Worm (Caenorhabditis elegans) whole organism, L4 larva: Measurements from ENCODE around the gene sphk-1.

Source experiments
- D1046.2 ChIP-seq: fragments of 200-800 bp; sonication (Bioruptor generic); IDR thresholded peaks from 2 replicates; pipeline ENCODE4 v1.3.6; 2022; ENCODE audit warnings: missing genetic modification characterization, missing compliant biosample characterization
- F26F4.8 ChIP-seq: fragments of 200-800 bp; sonication (Bioruptor generic); conservative IDR thresholded peaks from 2 replicates; pipeline ENCODE4 v1.3.6; 2022; ENCODE audit warnings: missing genetic modification characterization, missing compliant biosample characterization
- F37D6.2 ChIP-seq: sonication (generic microtip); optimal IDR thresholded peaks from 2 replicates; lab custom pipeline; 2016; ENCODE audit warnings: mild to moderate bottlenecking, missing genetic modification characterization, missing compliant biosample characterization
- F44E2.7 ChIP-seq: fragments of 200-800 bp; sonication (Bioruptor generic); IDR thresholded peaks from 2 replicates; pipeline ENCODE4 v2.1.2; 2022; ENCODE audit warnings: missing genetic modification characterization, missing compliant biosample characterization
- F49E8.2 ChIP-seq: sonication (generic microtip); optimal IDR thresholded peaks from 2 replicates; lab custom pipeline; 2016; ENCODE audit warnings: missing compliant biosample characterization, mild to moderate bottlenecking, missing genetic modification characterization, borderline replicate concordance
- T20F7.1 ChIP-seq: fragments of 200-800 bp; sonication (Bioruptor generic); optimal IDR thresholded peaks from 2 replicates; lab custom pipeline; 2018; ENCODE audit warnings: mild to moderate bottlenecking, missing genetic modification characterization, missing compliant biosample characterization
- Y105C5A.15 ChIP-seq: fragments of 200-800 bp; sonication (Bioruptor generic); IDR thresholded peaks from 2 replicates; pipeline ENCODE4 v1.3.6; 2022; ENCODE audit warnings: missing genetic modification characterization, missing compliant biosample characterization
- Y48G9A.11 ChIP-seq: fragments of 200-800 bp; sonication (Bioruptor generic); IDR thresholded peaks from 2 replicates; pipeline ENCODE4 v1.3.6; 2022; ENCODE audit warnings: missing genetic modification reagents, missing genetic modification characterization, missing compliant biosample characterization
- ZK337.2 ChIP-seq: fragments of 200-800 bp; sonication (Bioruptor generic); IDR thresholded peaks from 2 replicates; pipeline ENCODE4 v1.3.6; 2022; ENCODE audit warnings: missing genetic modification reagents, missing genetic modification characterization, missing compliant biosample characterization
- ZK546.5 ChIP-seq, 2 experiments: sonication (generic microtip); optimal IDR thresholded peaks; 2 replicates each; lab custom pipeline; 2017; ENCODE audit warnings: missing biosample characterization in 2 of 2, missing genetic modification characterization in 2 of 2
- aha-1 ChIP-seq: fragments of 150-350 bp; peaks from one replicate; lab custom pipeline; 2014; ENCODE audit warnings: missing biosample characterization, missing genetic modification characterization
- aly-2 ChIP-seq: sonication (generic microtip); optimal IDR thresholded peaks from 2 replicates; lab custom pipeline; 2018; ENCODE audit warnings: missing biosample characterization, missing genetic modification characterization
- arid-1 ChIP-seq: fragments of 200-800 bp; sonication (Bioruptor generic); conservative IDR thresholded peaks from 2 replicates; pipeline ENCODE4 v1.3.6; 2022; ENCODE audit warnings: missing genetic modification reagents, missing genetic modification characterization, missing compliant biosample characterization
- attf-4 ChIP-seq: sonication (generic microtip); optimal IDR thresholded peaks from 3 replicates; lab custom pipeline; 2017; ENCODE audit warnings: missing biosample characterization, missing genetic modification characterization
- ceh-28 ChIP-seq: fragments of 150-350 bp; optimal IDR thresholded peaks from 2 replicates; lab custom pipeline; 2014; ENCODE audit warnings: missing biosample characterization, missing genetic modification reagents, missing genetic modification characterization
- cey-2 ChIP-seq: sonication (generic microtip); optimal IDR thresholded peaks from 3 replicates; lab custom pipeline; 2017; ENCODE audit warnings: missing genetic modification characterization, mild to moderate bottlenecking, missing compliant biosample characterization, antibody characterized with exemption, borderline replicate concordance; ENCODE audit not compliant: insufficient read depth
- ctbp-1 ChIP-seq: fragments of 200-800 bp; sonication (Bioruptor generic); IDR thresholded peaks from 2 replicates; pipeline ENCODE4 v1.3.6; 2022; ENCODE audit warnings: missing genetic modification reagents, missing genetic modification characterization, missing compliant biosample characterization
- daf-19 ChIP-seq: fragments of 200-800 bp; sonication (Bioruptor generic); conservative IDR thresholded peaks from 2 replicates; pipeline ENCODE4 v1.3.6; 2022; ENCODE audit warnings: missing genetic modification characterization, missing compliant biosample characterization
- dmd-6 ChIP-seq: fragments of 200-800 bp; sonication (Bioruptor generic); IDR thresholded peaks from 2 replicates; pipeline ENCODE4 v1.3.6; 2022; ENCODE audit warnings: missing genetic modification reagents, missing genetic modification characterization, missing compliant biosample characterization
- dve-1 ChIP-seq: sonication (generic microtip); optimal IDR thresholded peaks from 2 replicates; lab custom pipeline; 2017; ENCODE audit warnings: antibody characterized with exemption, mild to moderate bottlenecking, missing genetic modification characterization, missing compliant biosample characterization; ENCODE audit not compliant: insufficient read depth
- egl-43 ChIP-seq: fragments of 200-800 bp; sonication (Bioruptor generic); IDR thresholded peaks from 2 replicates; pipeline ENCODE4 v1.3.6; 2022; ENCODE audit warnings: missing genetic modification reagents, missing genetic modification characterization, missing compliant biosample characterization
- fos-1 ChIP-seq: fragments of 150-350 bp; optimal IDR thresholded peaks from 2 replicates; lab custom pipeline; 2014; ENCODE audit warnings: missing biosample characterization, missing genetic modification characterization
- hif-1 ChIP-seq, 2 experiments: sonication (generic microtip); optimal IDR thresholded peaks; 2 replicates each; lab custom pipeline; 2016 to 2017; ENCODE audit warnings: missing compliant biosample characterization in 2 of 2, missing genetic modification characterization in 2 of 2, missing genetic modification reagents in 2 of 2, missing genotype in 2 of 2, mild to moderate bottlenecking in 1 of 2
- hlh-11 ChIP-seq: fragments of 200-800 bp; sonication (Bioruptor generic); optimal IDR thresholded peaks from 2 replicates; lab custom pipeline; 2018; ENCODE audit warnings: mild to moderate bottlenecking, missing genetic modification characterization, missing compliant biosample characterization
- hlh-30 ChIP-seq: sonication (generic microtip); optimal IDR thresholded peaks from 2 replicates; lab custom pipeline; 2017; ENCODE audit warnings: antibody characterized with exemption, mild to moderate bottlenecking, missing genetic modification characterization, missing compliant biosample characterization; ENCODE audit not compliant: insufficient read depth
- lin-1 ChIP-seq: fragments of 200-800 bp; sonication (Bioruptor generic); IDR thresholded peaks from 2 replicates; pipeline ENCODE4 v1.3.6; 2022; ENCODE audit warnings: missing genetic modification reagents, missing genetic modification characterization, missing compliant biosample characterization
- lin-15B ChIP-seq: fragments of 150-350 bp; sonication (generic microtip); optimal IDR thresholded peaks from 3 replicates; lab custom pipeline; 2014; ENCODE audit warnings: missing biosample characterization, missing genetic modification characterization
- lin-39 ChIP-seq: fragments of 150-350 bp; optimal IDR thresholded peaks from 2 replicates; lab custom pipeline; 2014; ENCODE audit warnings: missing biosample characterization, missing genetic modification reagents, missing genetic modification characterization
- lsy-2 ChIP-seq, 2 experiments: fragments of 150-350 bp in 1 of 2; sonication (generic microtip) in 1 of 2; optimal IDR thresholded peaks; 2 replicates each; lab custom pipeline; 2014 to 2017; ENCODE audit warnings: missing biosample characterization in 2 of 2, missing genetic modification characterization in 2 of 2
- madf-9 ChIP-seq: fragments of 200-800 bp; sonication (Bioruptor generic); conservative IDR thresholded peaks from 2 replicates; pipeline ENCODE4 v1.3.6; 2022; ENCODE audit warnings: missing genetic modification reagents, missing genetic modification characterization, missing compliant biosample characterization
- mdl-1 ChIP-seq, 2 experiments: fragments of 150-350 bp in 1 of 2; sonication (generic microtip) in 1 of 2; optimal IDR thresholded peaks; 2 replicates each; lab custom pipeline; 2014 to 2017; ENCODE audit warnings: missing biosample characterization in 2 of 2, missing genetic modification characterization in 2 of 2
- mep-1 ChIP-seq: fragments of 150-350 bp; sonication (generic microtip); optimal IDR thresholded peaks from 3 replicates; lab custom pipeline; 2014; ENCODE audit warnings: missing biosample characterization, missing genetic modification characterization
- mes-2 ChIP-seq: sonication (generic microtip); optimal IDR thresholded peaks from 2 replicates; lab custom pipeline; 2016; ENCODE audit warnings: missing genotype, mild to moderate bottlenecking, missing genetic modification characterization, missing compliant biosample characterization; ENCODE audit not compliant: poor library complexity, severe bottlenecking
- mxl-3 ChIP-seq: fragments of 200-800 bp; sonication (Bioruptor generic); optimal IDR thresholded peaks from 2 replicates; lab custom pipeline; 2018; ENCODE audit warnings: mild to moderate bottlenecking, missing genetic modification characterization, missing compliant biosample characterization
- nhr-10 ChIP-seq: fragments of 150-350 bp; optimal IDR thresholded peaks from 2 replicates; lab custom pipeline; 2014; ENCODE audit warnings: missing biosample characterization, missing genetic modification characterization
- nhr-102 ChIP-seq: sonication (generic microtip); optimal IDR thresholded peaks from 2 replicates; lab custom pipeline; 2016; ENCODE audit warnings: mild to moderate bottlenecking, missing genetic modification characterization, moderate library complexity, missing compliant biosample characterization
- nhr-237 ChIP-seq: sonication (generic microtip); optimal IDR thresholded peaks from 2 replicates; lab custom pipeline; 2017; ENCODE audit warnings: missing biosample characterization, missing genetic modification characterization
- nhr-28 ChIP-seq: fragments of 150-350 bp; optimal IDR thresholded peaks from 2 replicates; lab custom pipeline; 2014; ENCODE audit warnings: missing biosample characterization, missing genetic modification characterization
- nhr-76 ChIP-seq: fragments of 150-350 bp; optimal IDR thresholded peaks from 2 replicates; lab custom pipeline; 2014; ENCODE audit warnings: missing biosample characterization, missing genetic modification characterization
- pqm-1 ChIP-seq: sonication (generic microtip); optimal IDR thresholded peaks from 2 replicates; lab custom pipeline; 2017; ENCODE audit warnings: missing biosample characterization, missing genetic modification characterization
- saeg-2 ChIP-seq: fragments of 200-800 bp; sonication (Bioruptor generic); IDR thresholded peaks from 2 replicates; pipeline ENCODE4 v1.3.6; 2022; ENCODE audit warnings: missing genetic modification reagents, missing genetic modification characterization, missing compliant biosample characterization
- snpc-4 ChIP-seq: fragments of 150-350 bp; optimal IDR thresholded peaks from 2 replicates; lab custom pipeline; 2014; ENCODE audit warnings: missing biosample characterization, missing genetic modification characterization
- spr-1 ChIP-seq: sonication (generic microtip); optimal IDR thresholded peaks from 2 replicates; lab custom pipeline; 2016; ENCODE audit warnings: mild to moderate bottlenecking, missing genetic modification characterization, missing compliant biosample characterization
- tag-97 ChIP-seq: fragments of 200-800 bp; sonication (Bioruptor generic); IDR thresholded peaks from 2 replicates; pipeline ENCODE4 v1.3.6; 2022; ENCODE audit warnings: missing genetic modification characterization, missing compliant biosample characterization
- tra-1 ChIP-seq: fragments of 200-800 bp; sonication (Bioruptor generic); IDR thresholded peaks from 2 replicates; pipeline ENCODE4 v1.3.6; 2022; ENCODE audit warnings: missing genetic modification reagents, missing genetic modification characterization, missing compliant biosample characterization
- vab-7 ChIP-seq: fragments of 200-800 bp; sonication (Bioruptor generic); IDR thresholded peaks from 2 replicates; pipeline ENCODE4 v1.3.6; 2022; ENCODE audit warnings: missing genetic modification reagents, missing genetic modification characterization, missing compliant biosample characterization
- zag-1 ChIP-seq: fragments of 150-350 bp; optimal IDR thresholded peaks from 2 replicates; lab custom pipeline; 2014; ENCODE audit warnings: missing biosample characterization, missing genetic modification characterization
- zfp-3 ChIP-seq: fragments of 200-800 bp; sonication (Bioruptor generic); conservative IDR thresholded peaks from 2 replicates; pipeline ENCODE4 v1.3.6; 2022; ENCODE audit warnings: missing genetic modification reagents, missing genetic modification characterization, missing compliant biosample characterization
- zip-2 ChIP-seq: fragments of 150-350 bp; optimal IDR thresholded peaks from 2 replicates; lab custom pipeline; 2014; ENCODE audit warnings: missing biosample characterization, missing genetic modification characterization
- ztf-7 ChIP-seq: fragments of 150-350 bp; optimal IDR thresholded peaks from 2 replicates; lab custom pipeline; 2014; ENCODE audit warnings: missing biosample characterization, missing genetic modification characterization

Gene sphk-1

ce11 chrII:8748638-8749037 lies 47.2 kb upstream of the sphk-1 start (continued):
- no peak for TF ChIP-seq F44E2.7 (GFP tag; lab: Robert Waterston, UW)
- no peak for TF ChIP-seq nhr-102 (tag; lab: Kevin White, UChicago)
- TF ChIP-seq fos-1 (tag; lab: Kevin White, UChicago): no peak
- TF ChIP-seq nhr-10 (tag; lab: Kevin White, UChicago): no peak

DNA sequence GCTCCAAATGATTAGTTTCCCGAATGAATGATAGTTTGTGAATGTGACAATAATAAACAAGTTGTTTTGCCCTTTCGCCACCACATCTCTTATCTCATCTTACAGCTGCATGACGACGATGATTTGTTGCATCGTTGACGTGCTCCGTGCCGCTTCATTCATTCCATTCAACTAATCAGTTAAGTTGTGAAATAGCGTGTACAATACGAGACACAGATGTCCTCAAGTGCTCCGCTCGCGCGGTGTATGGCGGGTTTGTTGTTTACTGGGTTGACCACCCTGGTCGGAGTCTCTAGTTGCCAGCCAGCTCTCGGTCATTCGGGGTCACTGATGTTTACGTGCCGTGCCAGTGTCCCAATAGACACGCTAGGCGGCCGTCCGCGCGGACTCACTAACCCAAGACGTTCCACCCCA lies 46.5 kb upstream of the sphk-1 start:
- TF ChIP-seq hif-1 (tag; optimal IDR thresholded peaks at IDR 0.05; lab: Kevin White, UChicago) (peak in 1 of 2 experiments; percentile 33), madf-9 (no peak), zfp-3 (GFP tag; lab: Robert Waterston, UW) (no peak), aly-2 (no peak), zag-1 (no peak), Y105C5A.15 (GFP tag; lab: Robert Waterston, UW) (no peak), saeg-2 (GFP tag; lab: Robert Waterston, UW) (no peak), lin-1 (no peak), nhr-76 (tag; lab: Kevin White, UChicago) (no peak), lsy-2 (tag; optimal IDR thresholded peaks at IDR 0.05; lab: Kevin White, UChicago) (no peak), ctbp-1 (GFP tag; lab: Robert Waterston, UW) (no peak), vab-7 (GFP tag; lab: Robert Waterston, UW) (no peak), mep-1 (tag; lab: Kevin White, UChicago) (no peak), nhr-28 (tag; lab: Kevin White, UChicago) (peak; percentile 38), pqm-1 (tag; lab: Kevin White, UChicago) (no peak), ceh-28 (tag; lab: Kevin White, UChicago) (no peak), dve-1 (tag; lab: Kevin White, UChicago) (peak; percentile 52), D1046.2 (GFP tag; lab: Robert Waterston, UW) (no peak), lin-39 (no peak), F26F4.8 (GFP tag; lab: Robert Waterston, UW) (no peak), ztf-7 (peak; percentile 10), zip-2 (tag; lab: Kevin White, UChicago) (no peak), nhr-237 (no peak), hlh-30 (tag; lab: Kevin White, UChicago) (peak; percentile 31), dmd-6 (GFP tag; lab: Robert Waterston, UW) (no peak), hlh-11 (tag; lab: Kevin White, UChicago) (peak; percentile 33), cey-2 (tag; lab: Kevin White, UChicago) (no peak), mes-2 (no peak), arid-1 (GFP tag; lab: Robert Waterston, UW) (no peak), snpc-4 (tag; lab: Kevin White, UChicago) (no peak), tag-97 (no peak), attf-4 (tag; lab: Kevin White, UChicago) (no peak), Y48G9A.11 (GFP tag; lab: Robert Waterston, UW) (no peak), ZK337.2 (no peak), F37D6.2 (tag; lab: Kevin White, UChicago) (no peak), aha-1 (no peak), F49E8.2 (tag; lab: Kevin White, UChicago) (no peak), mxl-3 (peak; percentile 7), ZK546.5 (tag; optimal IDR thresholded peaks at IDR 0.05; lab: Kevin White, UChicago) (no peak), lin-15B (no peak), tra-1 (no peak), egl-43 (0 out of 2 replicates have a peak, but pooled peaks have one; percentile 71), mdl-1 (tag; optimal IDR thresholded peaks at IDR 0.05; lab: Kevin White, UChicago) (peak in 1 of 2 experiments; percentile 24), T20F7.1 (GFP tag; lab: Kevin White, UChicago) (no peak), spr-1 (tag; lab: Kevin White, UChicago) (no peak), daf-19 (0 out of 2 replicates have a peak, but pooled peaks have one; percentile 11)
